Fruit fly (Drosophila melanogaster) whole organism, embryonic: Measurements from ENCODE around the gene CG16965.

Experiments
- ATbp ChIP-seq: fragments of 200-800 bp; sonication (Bioruptor generic); optimal IDR thresholded peaks from 2 replicates; lab custom pipeline; 2017; ENCODE audit warnings: missing biosample characterization, mild to moderate bottlenecking, missing genetic modification characterization, missing genetic modification reagents
- Abd-B ChIP-seq: fragments of 200-800 bp; sonication (Bioruptor generic); optimal IDR thresholded peaks from 2 replicates; lab custom pipeline; 2018; ENCODE audit warnings: missing biosample characterization, mild to moderate bottlenecking, missing genetic modification characterization, moderate library complexity
- CG12299 ChIP-seq: fragments of 200-800 bp; sonication (Bioruptor generic); optimal IDR thresholded peaks from 2 replicates; lab custom pipeline; 2018; ENCODE audit warnings: missing biosample characterization, mild to moderate bottlenecking, missing genetic modification characterization
- CG12769 ChIP-seq: fragments of 200-800 bp; sonication (Bioruptor generic); optimal IDR thresholded peaks from 2 replicates; lab custom pipeline; 2019; ENCODE audit warnings: missing biosample characterization, mild to moderate bottlenecking, missing genetic modification characterization, moderate library complexity
- CG14860 ChIP-seq: fragments of 200-800 bp; sonication (Bioruptor generic); IDR thresholded peaks from 3 replicates; pipeline ENCODE4 v1.3.6; 2022; ENCODE audit warnings: missing biosample characterization, missing genetic modification characterization; ENCODE audit not compliant: partially characterized antibody
- CG15269 ChIP-seq: fragments of 200-800 bp; sonication (Bioruptor generic); optimal IDR thresholded peaks from 2 replicates; lab custom pipeline; 2018; ENCODE audit warnings: missing biosample characterization, mild to moderate bottlenecking, missing genetic modification characterization, moderate library complexity
- CG15601 ChIP-seq: fragments of 200-800 bp; sonication (Bioruptor generic); optimal IDR thresholded peaks from 3 replicates; lab custom pipeline; 2019; ENCODE audit warnings: missing biosample characterization, mild to moderate bottlenecking, missing genetic modification characterization, moderate library complexity
- CG1832 ChIP-seq: fragments of 200-800 bp; sonication (Bioruptor generic); optimal IDR thresholded peaks from 2 replicates; lab custom pipeline; 2017; ENCODE audit warnings: missing biosample characterization, mild to moderate bottlenecking, missing genetic modification characterization, inconsistent platforms
- CG18599 ChIP-seq: fragments of 200-800 bp; sonication (Bioruptor generic); optimal IDR thresholded peaks from 3 replicates; lab custom pipeline; 2017; ENCODE audit warnings: missing biosample characterization, missing genetic modification characterization, mild to moderate bottlenecking, moderate library complexity, missing genetic modification reagents
- CG7987 ChIP-seq: fragments of 200-800 bp; sonication (Bioruptor generic); optimal IDR thresholded peaks from 2 replicates; lab custom pipeline; 2018; ENCODE audit warnings: missing biosample characterization, mild to moderate bottlenecking, missing genetic modification characterization, moderate library complexity
- CG8290 ChIP-seq, 3 experiments: fragments of 200-800 bp; sonication (Bioruptor generic); optimal IDR thresholded peaks; 2 replicates each; lab custom pipeline; 2016 to 2019; ENCODE audit warnings: missing biosample characterization in 3 of 3, missing genetic modification characterization in 3 of 3, mild to moderate bottlenecking in 2 of 3, moderate library complexity in 1 of 3
- CG8359 ChIP-seq: fragments of 200-800 bp; sonication (Bioruptor generic); optimal IDR thresholded peaks from 2 replicates; lab custom pipeline; 2017; ENCODE audit warnings: missing biosample characterization, mild to moderate bottlenecking, missing genetic modification characterization, borderline replicate concordance
- D ChIP-seq, 2 experiments: fragments of 200-800 bp in 1 of 2; fragments of >200 bp in 1 of 2; sonication (Bioruptor generic) in 1 of 2; optimal IDR thresholded peaks; 2 replicates in 1 of 2; 3 replicates in 1 of 2; lab custom pipeline; 2017; ENCODE audit warnings: mild to moderate bottlenecking in 1 of 2, missing biosample characterization in 1 of 2, missing genetic modification characterization in 1 of 2, missing genetic modification reagents in 1 of 2
- D19B ChIP-seq: fragments of 200-800 bp; sonication (Bioruptor generic); optimal IDR thresholded peaks from 2 replicates; lab custom pipeline; 2017; ENCODE audit warnings: missing biosample characterization, mild to moderate bottlenecking, missing genetic modification characterization
- Dp ChIP-seq: fragments of 200-800 bp; sonication (Bioruptor generic); optimal IDR thresholded peaks from 2 replicates; lab custom pipeline; 2018; ENCODE audit warnings: missing biosample characterization, mild to moderate bottlenecking, missing genetic modification characterization, moderate library complexity
- Fer1 ChIP-seq: fragments of 200-800 bp; sonication (Bioruptor generic); optimal IDR thresholded peaks from 2 replicates; lab custom pipeline; 2017; ENCODE audit warnings: missing biosample characterization, mild to moderate bottlenecking, missing genetic modification characterization
- HLHmδ ChIP-seq: fragments of 200-800 bp; sonication (Bioruptor generic); optimal IDR thresholded peaks from 2 replicates; lab custom pipeline; 2018; ENCODE audit warnings: missing biosample characterization, mild to moderate bottlenecking, missing genetic modification characterization, moderate library complexity
- HmgZ ChIP-seq: fragments of 200-800 bp; sonication (Bioruptor generic); optimal IDR thresholded peaks from 2 replicates; lab custom pipeline; 2018; ENCODE audit warnings: missing biosample characterization, mild to moderate bottlenecking, missing genetic modification characterization
- Hr78 ChIP-seq, 2 experiments: fragments of 200-800 bp in 1 of 2; fragments of >200 bp in 1 of 2; sonication (Bioruptor generic) in 1 of 2; optimal IDR thresholded peaks; 2 replicates each; lab custom pipeline; 2017 to 2019; ENCODE audit warnings: missing biosample characterization in 2 of 2, missing genetic modification characterization in 2 of 2, mild to moderate bottlenecking in 1 of 2, moderate library complexity in 1 of 2
- Lhr ChIP-seq: fragments of 200-800 bp; sonication (Bioruptor generic); optimal IDR thresholded peaks from 3 replicates; lab custom pipeline; 2017; ENCODE audit warnings: mild to moderate bottlenecking, missing biosample characterization, missing genetic modification reagents, missing genetic modification characterization
- Nf-YA ChIP-seq: fragments of 200-800 bp; sonication (Bioruptor generic); IDR thresholded peaks from 2 replicates; pipeline ENCODE4 v1.3.6; 2022; ENCODE audit warnings: missing biosample characterization, missing genetic modification characterization
- NfI ChIP-seq: fragments of 200-800 bp; sonication (Bioruptor generic); optimal IDR thresholded peaks from 3 replicates; lab custom pipeline; 2018; ENCODE audit warnings: missing biosample characterization, mild to moderate bottlenecking, missing genetic modification characterization, moderate library complexity
- Pdp1 ChIP-seq, 2 experiments: fragments of 200-800 bp; sonication (Bioruptor generic); optimal IDR thresholded peaks; 3 replicates each; lab custom pipeline; 2016; ENCODE audit warnings: missing biosample characterization in 2 of 2, missing genetic modification characterization in 2 of 2, mild to moderate bottlenecking in 1 of 2, moderate library complexity in 1 of 2
- Vsx1 ChIP-seq: fragments of 200-800 bp; sonication (Bioruptor generic); optimal IDR thresholded peaks from 2 replicates; lab custom pipeline; 2017; ENCODE audit warnings: missing biosample characterization, mild to moderate bottlenecking, missing genetic modification characterization, missing genetic modification reagents
- YL-1 ChIP-seq: fragments of 200-800 bp; sonication (Bioruptor generic); optimal IDR thresholded peaks from 3 replicates; lab custom pipeline; 2017; ENCODE audit warnings: missing biosample characterization, mild to moderate bottlenecking, missing genetic modification characterization
- abd-A ChIP-seq: fragments of 200-800 bp; sonication (Bioruptor generic); optimal IDR thresholded peaks from 3 replicates; lab custom pipeline; 2019; ENCODE audit warnings: missing biosample characterization, mild to moderate bottlenecking, missing genetic modification characterization, moderate library complexity
- ara ChIP-seq: fragments of 200-800 bp; sonication (Bioruptor generic); IDR thresholded peaks from 2 replicates; pipeline ENCODE4 v1.3.6; 2022; ENCODE audit warnings: missing biosample characterization, missing genetic modification characterization
- caup ChIP-seq: fragments of 200-800 bp; sonication (Bioruptor generic); optimal IDR thresholded peaks from 3 replicates; lab custom pipeline; 2017; ENCODE audit warnings: missing biosample characterization, mild to moderate bottlenecking, missing genetic modification characterization, moderate library complexity; ENCODE audit not compliant: severe bottlenecking
- ci ChIP-seq: fragments of 200-800 bp; sonication (Bioruptor generic); IDR thresholded peaks from 3 replicates; pipeline ENCODE4 v1.3.6; 2022; ENCODE audit warnings: missing biosample characterization, missing genetic modification characterization
- cwo ChIP-seq: fragments of 200-800 bp; sonication (Bioruptor generic); optimal IDR thresholded peaks from 3 replicates; lab custom pipeline; 2017; ENCODE audit warnings: missing biosample characterization, missing genetic modification characterization, mild to moderate bottlenecking, moderate library complexity, missing genetic modification reagents
- dm ChIP-seq: fragments of 200-800 bp; sonication (Bioruptor generic); optimal IDR thresholded peaks from 3 replicates; lab custom pipeline; 2016; ENCODE audit warnings: missing biosample characterization, missing genetic modification characterization
- ewg ChIP-seq: fragments of 200-800 bp; sonication (Bioruptor generic); optimal IDR thresholded peaks from 3 replicates; lab custom pipeline; 2017; ENCODE audit warnings: mild to moderate bottlenecking, missing biosample characterization, missing genetic modification reagents, missing genetic modification characterization
- gsb-n ChIP-seq: fragments of 200-800 bp; sonication (Bioruptor generic); optimal IDR thresholded peaks from 3 replicates; lab custom pipeline; 2018; ENCODE audit warnings: missing biosample characterization, mild to moderate bottlenecking, missing genetic modification characterization
- kah ChIP-seq: fragments of 200-800 bp; sonication (Bioruptor generic); optimal IDR thresholded peaks from 2 replicates; lab custom pipeline; 2018; ENCODE audit warnings: missing biosample characterization, mild to moderate bottlenecking, missing genetic modification characterization
- kni ChIP-seq: fragments of 200-800 bp; sonication (Bioruptor generic); optimal IDR thresholded peaks from 3 replicates; lab custom pipeline; 2017; ENCODE audit warnings: mild to moderate bottlenecking, missing biosample characterization, missing genetic modification reagents, missing genetic modification characterization
- nau ChIP-seq: fragments of 200-800 bp; sonication (Bioruptor generic); optimal IDR thresholded peaks from 3 replicates; lab custom pipeline; 2017; ENCODE audit warnings: missing biosample characterization, mild to moderate bottlenecking, missing genetic modification characterization, missing genetic modification reagents
- nerfin-1 ChIP-seq: fragments of 200-800 bp; sonication (Bioruptor generic); optimal IDR thresholded peaks from 3 replicates; lab custom pipeline; 2019; ENCODE audit warnings: missing biosample characterization, mild to moderate bottlenecking, missing genetic modification characterization, moderate library complexity
- repo ChIP-seq: fragments of 200-800 bp; sonication (Bioruptor generic); optimal IDR thresholded peaks from 2 replicates; lab custom pipeline; 2016; ENCODE audit warnings: missing biosample characterization, missing genetic modification characterization
- row ChIP-seq: fragments of 200-800 bp; sonication (Bioruptor generic); IDR thresholded peaks from 3 replicates; pipeline ENCODE4 v1.3.6; 2022; ENCODE audit warnings: missing biosample characterization, missing genetic modification characterization
- sd ChIP-seq: fragments of 200-800 bp; sonication (Bioruptor generic); optimal IDR thresholded peaks from 3 replicates; lab custom pipeline; 2018; ENCODE audit warnings: missing biosample characterization, mild to moderate bottlenecking, missing genetic modification characterization, moderate library complexity
- sug ChIP-seq: fragments of 200-800 bp; optimal IDR thresholded peaks from 2 replicates; lab custom pipeline; 2019; ENCODE audit warnings: missing biosample characterization, mild to moderate bottlenecking, missing genetic modification characterization, moderate library complexity

The CG16965 gene

DNA sequence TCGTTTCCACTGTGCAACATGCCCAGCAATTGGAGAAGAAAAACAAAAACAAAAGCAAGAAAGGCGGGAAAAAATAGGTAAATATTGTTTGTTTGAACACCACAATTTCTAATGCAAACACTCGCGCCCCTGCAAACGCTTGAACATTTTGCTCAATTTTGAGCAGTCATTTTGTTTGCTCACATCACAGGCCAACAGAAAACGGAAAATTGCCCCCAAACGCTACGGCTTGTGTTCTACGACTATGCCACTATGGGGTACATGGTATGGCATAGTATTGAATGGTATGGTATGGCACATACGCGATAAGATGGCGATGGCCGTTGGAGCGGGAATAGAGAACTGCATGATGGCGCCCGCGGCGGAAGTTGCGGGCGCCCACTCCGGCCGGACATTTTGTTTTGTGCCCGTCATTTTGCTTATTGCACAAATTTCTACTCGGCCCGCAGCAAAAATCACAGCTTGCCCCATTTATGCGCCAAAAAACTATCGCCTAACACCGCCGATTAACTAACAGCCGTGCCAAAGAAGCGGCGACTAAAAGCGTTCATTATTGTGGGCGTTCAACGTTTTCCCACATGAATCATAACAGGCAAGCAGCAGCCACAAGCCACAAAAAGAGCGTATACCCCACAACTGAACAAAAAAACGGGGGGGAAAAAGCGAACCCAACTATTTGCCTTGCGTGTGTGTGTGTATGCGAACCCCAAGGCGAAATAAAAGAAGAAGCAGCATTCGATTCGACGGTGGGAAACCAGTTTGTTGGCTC lies 23.0 kb downstream of the CG16965 start (continued):
- TF ChIP-seq D19B (GFP tag; lab: Kevin White, UChicago) (peak; percentile 7), ATbp (GFP tag; lab: Kevin White, UChicago) (peak; percentile 96), ewg (GFP tag; lab: Kevin White, UChicago) (peak; percentile 33), nau (GFP tag; lab: Kevin White, UChicago) (peak; percentile 83), ci (GFP tag; lab: Robert Waterston, UW) (no peak), dm (GFP tag; lab: Kevin White, UChicago) (no peak), nerfin-1 (tag; lab: Kevin White, UChicago) (no peak), CG14860 (GFP tag; lab: Robert Waterston, UW) (no peak), Nf-YA (GFP tag; lab: Robert Waterston, UW) (no peak), HLHmδ (GFP tag; lab: Kevin White, UChicago) (peak; percentile 80)
- TF ChIP-seq, all 482 proteins: peak for 230

dm6 chr2L:12005436-12006396 lies 24.3 kb downstream of the CG16965 start:
- peak; percentile 40 for TF ChIP-seq CG18599 (GFP tag; lab: Kevin White, UChicago)
- TF ChIP-seq Pdp1 (GFP tag; optimal IDR thresholded peaks at IDR 0.05; lab: Kevin White, UChicago), result peak in 1 of 2 experiments; percentile 20
- peak; percentile 86 for TF ChIP-seq Vsx1
- peak; percentile 81 for TF ChIP-seq Abd-B
- no peak for TF ChIP-seq nerfin-1 (tag; lab: Kevin White, UChicago)
- TF ChIP-seq abd-A (tag; lab: Kevin White, UChicago), result peak; percentile 99
- peak; percentile 16 for TF ChIP-seq caup
- TF ChIP-seq kni (GFP tag; lab: Kevin White, UChicago), result peak; percentile 95
- TF ChIP-seq CG8359 (GFP tag; lab: Kevin White, UChicago), result peak; percentile 30
- peak in 1 of 2 experiments; percentile 99 for TF ChIP-seq Hr78 (GFP tag; optimal IDR thresholded peaks at IDR 0.05; lab: Kevin White, UChicago)
- TF ChIP-seq Fer1 (GFP tag; lab: Kevin White, UChicago), result peak; percentile 35
- TF ChIP-seq gsb-n, result peak; percentile 82
- peak; percentile 13 for TF ChIP-seq Dp (GFP tag; lab: Kevin White, UChicago)
- TF ChIP-seq ara (GFP tag; lab: Robert Waterston, UW), result no peak
- peak; percentile 15 for TF ChIP-seq CG1832 (GFP tag; lab: Kevin White, UChicago)
- no peak for TF ChIP-seq CG8290 (GFP tag; optimal IDR thresholded peaks at IDR 0.05; lab: Kevin White, UChicago)
- peak in 1 of 2 experiments; percentile 55 for TF ChIP-seq CG8290 (tag; optimal IDR thresholded peaks at IDR 0.05; lab: Kevin White, UChicago)
- TF ChIP-seq row (GFP tag; lab: Robert Waterston, UW), result no peak
- no peak for TF ChIP-seq YL-1 (GFP tag; lab: Kevin White, UChicago)
- peak; percentile 21 for TF ChIP-seq CG15601
- peak; percentile 51 for TF ChIP-seq HmgZ
- peak; percentile 87 for TF ChIP-seq NfI (GFP tag; lab: Kevin White, UChicago)
- peak; percentile 41 for TF ChIP-seq CG15269 (tag; lab: Kevin White, UChicago)
- TF ChIP-seq CG7987, result peak; percentile 71
- peak; percentile 13 for TF ChIP-seq CG12299
- peak; percentile 100 for TF ChIP-seq CG12769 (tag; lab: Kevin White, UChicago)
- TF ChIP-seq cwo (GFP tag; lab: Kevin White, UChicago), result peak; percentile 84
- TF ChIP-seq sug (tag; lab: Kevin White, UChicago), result peak; percentile 90
- peak; percentile 28 for TF ChIP-seq Lhr (GFP tag; lab: Kevin White, UChicago)
- no peak for TF ChIP-seq D (optimal IDR thresholded peaks at IDR 0.05; lab: Kevin White, UChicago)
- TF ChIP-seq D (GFP tag; optimal IDR thresholded peaks at IDR 0.05; lab: Kevin White, UChicago), result no peak
- TF ChIP-seq kah (GFP tag; lab: Kevin White, UChicago), result peak; percentile 93
- peak; percentile 93 for TF ChIP-seq sd
- TF ChIP-seq repo, result no peak
